Fruit fly (Drosophila melanogaster) Kc167 (cell line): ENCODE data around the gene CG43094.

ENCODE experiments used
- h ChIP-seq: fragments of >200 bp; optimal IDR thresholded peaks from 3 replicates; lab custom pipeline; 2018; ENCODE audit warnings: missing external identifiers
- insv ChIP-seq: fragments of >200 bp; optimal IDR thresholded peaks from 3 replicates; lab custom pipeline; 2018; ENCODE audit warnings: missing external identifiers
- psq ChIP-seq: fragments of >200 bp; optimal IDR thresholded peaks from 2 replicates; lab custom pipeline; 2017; ENCODE audit warnings: missing external identifiers
- ttk ChIP-seq: sonication (Bioruptor generic); optimal IDR thresholded peaks from 2 replicates; lab custom pipeline; 2017; ENCODE audit warnings: missing external identifiers

- no peak for TF ChIP-seq psq (lab: Kevin White, UChicago)
- no peak for TF ChIP-seq h (lab: Kevin White, UChicago)
- no peak for TF ChIP-seq ttk (lab: Kevin White, UChicago)
- TF ChIP-seq insv: no peak
Measured at dm6 chr3R:22760988-22761387, 9.8 kb downstream of the CG43094 start, which contains the start of gene Nepl13.
